Worm (Caenorhabditis elegans) whole organism, L2 larva: ENCODE results near the gene F55E10.2.

Source experiments
- C34F6.9 ChIP-seq: fragments of 150-350 bp; optimal IDR thresholded peaks from 2 replicates; lab custom pipeline; 2014; ENCODE audit warnings: missing biosample characterization, missing genetic modification characterization
- F13H6.1 ChIP-seq: sonication (generic microtip); optimal IDR thresholded peaks from 2 replicates; lab custom pipeline; 2016; ENCODE audit warnings: missing genetic modification characterization, missing compliant biosample characterization
- R02D3.7 ChIP-seq: fragments of 150-350 bp; optimal IDR thresholded peaks from 2 replicates; lab custom pipeline; 2014; ENCODE audit warnings: missing biosample characterization, missing genetic modification characterization
- Y55F3AM.14 ChIP-seq: fragments of 200-800 bp; sonication (Bioruptor generic); optimal IDR thresholded peaks from 2 replicates; lab custom pipeline; 2018; ENCODE audit warnings: mild to moderate bottlenecking, missing genetic modification characterization, missing compliant biosample characterization
- ama-1 ChIP-seq: fragments of 150-350 bp; optimal IDR thresholded peaks from 2 replicates; lab custom pipeline; 2018; ENCODE audit warnings: inconsistent platforms
- blmp-1 ChIP-seq: sonication (generic microtip); optimal IDR thresholded peaks from 2 replicates; lab custom pipeline; 2017; ENCODE audit warnings: missing genetic modification characterization, mild to moderate bottlenecking, missing compliant biosample characterization, antibody characterized with exemption, moderate library complexity; ENCODE audit not compliant: insufficient read depth
- crh-2 ChIP-seq: sonication (generic microtip); optimal IDR thresholded peaks from 2 replicates; lab custom pipeline; 2017; ENCODE audit warnings: missing biosample characterization, missing genetic modification characterization
- dmd-4 ChIP-seq: sonication (generic microtip); optimal IDR thresholded peaks from 2 replicates; lab custom pipeline; 2017; ENCODE audit warnings: missing biosample characterization, missing genetic modification characterization
- egl-27 ChIP-seq: sonication (generic microtip); optimal IDR thresholded peaks from 3 replicates; lab custom pipeline; 2017; ENCODE audit warnings: missing biosample characterization, missing genetic modification reagents, missing genetic modification characterization
- elt-1 ChIP-seq: fragments of 150-350 bp; optimal IDR thresholded peaks from 2 replicates; lab custom pipeline; 2014; ENCODE audit warnings: missing biosample characterization, missing genetic modification characterization
- fos-1 ChIP-seq: fragments of 150-350 bp; optimal IDR thresholded peaks from 2 replicates; lab custom pipeline; 2014; ENCODE audit warnings: missing biosample characterization, missing genetic modification characterization
- gmeb-1 ChIP-seq: fragments of 150-350 bp; optimal IDR thresholded peaks from 2 replicates; lab custom pipeline; 2014; ENCODE audit warnings: missing biosample characterization, missing genetic modification characterization
- lin-39 ChIP-seq: fragments of 150-350 bp; optimal IDR thresholded peaks from 2 replicates; lab custom pipeline; 2014; ENCODE audit warnings: missing biosample characterization, missing genetic modification reagents, missing genetic modification characterization
- mab-5 ChIP-seq: fragments of 150-350 bp; optimal IDR thresholded peaks from 2 replicates; lab custom pipeline; 2014; ENCODE audit warnings: missing biosample characterization, missing genetic modification characterization
- mbf-1 ChIP-seq: sonication (generic microtip); optimal IDR thresholded peaks from 2 replicates; lab custom pipeline; 2017; ENCODE audit warnings: missing biosample characterization, missing genetic modification characterization
- mdl-1 ChIP-seq, 2 experiments: fragments of 150-350 bp in 1 of 2; sonication (generic microtip) in 1 of 2; optimal IDR thresholded peaks; 2 replicates each; lab custom pipeline; 2017; ENCODE audit warnings: missing biosample characterization in 2 of 2, missing genetic modification characterization in 2 of 2
- nhr-10 ChIP-seq: sonication (generic microtip); optimal IDR thresholded peaks from 2 replicates; lab custom pipeline; 2017; ENCODE audit warnings: missing biosample characterization, missing genetic modification characterization
- nhr-12 ChIP-seq: fragments of 150-350 bp; optimal IDR thresholded peaks from 2 replicates; lab custom pipeline; 2014; ENCODE audit warnings: missing biosample characterization, missing genetic modification characterization
- nhr-129 ChIP-seq: fragments of 150-350 bp; optimal IDR thresholded peaks from 2 replicates; lab custom pipeline; 2014; ENCODE audit warnings: missing biosample characterization, missing genetic modification characterization
- nhr-23 ChIP-seq: fragments of 150-350 bp; optimal IDR thresholded peaks from 2 replicates; lab custom pipeline; 2014; ENCODE audit warnings: missing biosample characterization, missing genetic modification reagents, missing genetic modification characterization
- nhr-25 ChIP-seq: fragments of 150-350 bp; sonication (generic microtip); optimal IDR thresholded peaks from 3 replicates; lab custom pipeline; 2014; ENCODE audit warnings: missing biosample characterization, missing genetic modification characterization
- nhr-6 ChIP-seq: fragments of 150-350 bp; optimal IDR thresholded peaks from 2 replicates; lab custom pipeline; 2014; ENCODE audit warnings: missing biosample characterization, missing genetic modification characterization
- peb-1 ChIP-seq: fragments of 150-350 bp; optimal IDR thresholded peaks from 2 replicates; lab custom pipeline; 2014; ENCODE audit warnings: missing biosample characterization, missing genetic modification characterization
- sem-4 ChIP-seq: fragments of 150-350 bp; optimal IDR thresholded peaks from 2 replicates; lab custom pipeline; 2014; ENCODE audit warnings: missing biosample characterization, missing genetic modification reagents, missing genetic modification characterization
- skn-1 ChIP-seq: sonication (generic microtip); optimal IDR thresholded peaks from 2 replicates; lab custom pipeline; 2017; ENCODE audit warnings: missing biosample characterization, missing genetic modification characterization
- sma-9 ChIP-seq, 2 experiments: fragments of 150-350 bp in 1 of 2; sonication (generic microtip) in 1 of 2; optimal IDR thresholded peaks; 2 replicates each; lab custom pipeline; 2014 to 2016; ENCODE audit warnings: missing genetic modification characterization in 2 of 2, mild to moderate bottlenecking in 1 of 2, missing biosample characterization in 1 of 2, missing compliant biosample characterization in 1 of 2, missing genetic modification reagents in 1 of 2, moderate library complexity in 1 of 2
- snpc-4 ChIP-seq: fragments of 150-350 bp; optimal IDR thresholded peaks from 2 replicates; lab custom pipeline; 2014; ENCODE audit warnings: missing biosample characterization, missing genetic modification characterization
- unc-39 ChIP-seq: fragments of 150-350 bp; optimal IDR thresholded peaks from 2 replicates; lab custom pipeline; 2014; ENCODE audit warnings: missing biosample characterization, missing genetic modification characterization
- unc-55 ChIP-seq: fragments of 150-350 bp; sonication (generic microtip); optimal IDR thresholded peaks from 3 replicates; lab custom pipeline; 2014; ENCODE audit warnings: missing biosample characterization, missing genetic modification reagents, missing genetic modification characterization
- unc-62 ChIP-seq: fragments of 150-350 bp; optimal IDR thresholded peaks from 2 replicates; lab custom pipeline; 2014; ENCODE audit warnings: missing biosample characterization, missing genetic modification reagents, missing genetic modification characterization
- zag-1 ChIP-seq: fragments of 150-350 bp; optimal IDR thresholded peaks from 2 replicates; lab custom pipeline; 2014; ENCODE audit warnings: missing biosample characterization, missing genetic modification characterization
- ztf-1 ChIP-seq: fragments of 200-800 bp; sonication (Bioruptor generic); conservative IDR thresholded peaks from 2 replicates; pipeline ENCODE4 v1.3.6; 2022; ENCODE audit warnings: missing genetic modification characterization, missing compliant biosample characterization

F55E10.2 gene

ce11 chrX:8307600-8307999 lies 32.9 kb upstream of the F55E10.2 start, which contains the start of gene R09F10.5:
R09F10.5 (minus strand) TSS chrX:8307700.
- TF ChIP-seq sem-4 (tag; lab: Kevin White, UChicago) (peak; percentile 19), Y55F3AM.14 (no peak)

ce11 chrX:8308491-8308890 lies 32.0 kb upstream of the F55E10.2 start:
- TF ChIP-seq fos-1 (tag; lab: Kevin White, UChicago) = no peak
- TF ChIP-seq unc-62 = no peak
- TF ChIP-seq ztf-1 (GFP tag; lab: Robert Waterston, UW) = no peak
- TF ChIP-seq skn-1 (tag; lab: Kevin White, UChicago) = no peak
- TF ChIP-seq unc-55 (GFP tag; lab: Kevin White, UChicago) = peak; percentile 5
- TF ChIP-seq nhr-23 (tag; lab: Kevin White, UChicago) = no peak
- no peak for TF ChIP-seq zag-1 (tag; lab: Kevin White, UChicago)
- TF ChIP-seq R02D3.7 (tag; lab: Kevin White, UChicago) = no peak
- TF ChIP-seq lin-39 (tag; lab: Kevin White, UChicago) = peak; percentile 19
- TF ChIP-seq ama-1 = no peak
- TF ChIP-seq nhr-12 (tag; lab: Kevin White, UChicago) = no peak

DNA sequence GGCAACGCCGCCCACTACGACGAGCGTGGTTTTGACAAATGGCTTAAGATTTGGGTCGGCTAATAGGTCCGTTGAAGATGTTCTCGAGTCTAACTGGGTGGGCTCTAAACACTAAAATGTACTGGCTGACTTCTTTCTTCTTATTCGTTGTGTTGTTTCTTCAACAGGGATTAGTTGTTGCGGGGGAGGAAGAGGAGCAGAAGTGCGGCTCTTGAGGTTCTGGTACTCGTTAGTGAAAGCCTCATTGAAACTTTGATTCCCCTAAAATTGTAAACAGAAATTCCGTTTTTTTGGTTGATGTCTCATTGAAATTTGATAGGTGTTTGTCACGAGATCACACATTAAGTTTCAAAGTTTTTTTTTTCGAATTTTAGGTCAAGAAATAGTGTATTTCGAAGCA lies 29.7 kb upstream of the F55E10.2 start:
- TF ChIP-seq unc-55 (GFP tag; lab: Kevin White, UChicago) (peak; percentile 11), unc-39 (tag; lab: Kevin White, UChicago) (no peak)

ce11 chrX:8311590-8311989 lies 28.9 kb upstream of the F55E10.2 start:
- TF ChIP-seq sma-9 (GFP tag; optimal IDR thresholded peaks at IDR 0.05; lab: Kevin White, UChicago) (no peak), sma-9 (tag; optimal IDR thresholded peaks at IDR 0.05; lab: Kevin White, UChicago) (no peak), mbf-1 (no peak), Y55F3AM.14 (no peak), dmd-4 (no peak), lin-39 (tag; lab: Kevin White, UChicago) (no peak), mdl-1 (tag; optimal IDR thresholded peaks at IDR 0.05; lab: Kevin White, UChicago) (no peak), C34F6.9 (tag; lab: Kevin White, UChicago) (no peak), snpc-4 (no peak), ama-1 (no peak), crh-2 (tag; lab: Kevin White, UChicago) (no peak), nhr-25 (tag; lab: Kevin White, UChicago) (no peak), nhr-129 (tag; lab: Kevin White, UChicago) (no peak), unc-62 (no peak), mab-5 (tag; lab: Kevin White, UChicago) (no peak), blmp-1 (tag; lab: Kevin White, UChicago) (no peak), gmeb-1 (no peak), R02D3.7 (tag; lab: Kevin White, UChicago) (no peak), nhr-6 (no peak), elt-1 (tag; lab: Kevin White, UChicago) (no peak)
- TF ChIP-seq, all 48 proteins: peak for 0

DNA sequence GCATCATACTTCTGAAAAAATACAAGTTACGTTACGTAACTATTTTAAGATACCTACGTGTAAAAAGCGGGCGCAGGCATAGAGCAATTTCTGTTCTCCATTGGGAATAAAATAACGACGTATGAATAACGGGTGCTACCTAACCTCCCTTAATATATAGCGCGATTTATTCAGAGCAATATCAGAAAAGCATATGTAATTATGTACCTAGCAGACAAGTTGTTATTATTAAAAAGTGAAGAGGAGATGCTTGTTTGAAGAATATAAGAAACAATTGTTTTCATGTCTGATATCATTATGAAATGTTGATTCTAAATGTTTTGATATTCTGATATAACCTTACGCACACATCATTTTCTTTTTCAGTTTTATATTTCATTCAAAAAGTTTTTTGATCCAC lies 21.5 kb upstream of the F55E10.2 start, which contains the start of gene srh-11:
Gene srh-11, minus strand, starts transcription at position 101 of the 400 bp plus-strand sequence.
- no peak for TF ChIP-seq sem-4 (tag; lab: Kevin White, UChicago)
- TF ChIP-seq F13H6.1 (tag; lab: Kevin White, UChicago) = no peak
- no peak for TF ChIP-seq lin-39 (tag; lab: Kevin White, UChicago)
- TF ChIP-seq mdl-1 (tag; optimal IDR thresholded peaks at IDR 0.05; lab: Kevin White, UChicago) = no peak

- no peak for TF ChIP-seq zag-1 (tag; lab: Kevin White, UChicago)
- TF ChIP-seq nhr-10 (tag; lab: Kevin White, UChicago) = no peak
- no peak for TF ChIP-seq gmeb-1
- no peak for TF ChIP-seq unc-62
- no peak for TF ChIP-seq fos-1 (tag; lab: Kevin White, UChicago)
- TF ChIP-seq peb-1 (tag; lab: Kevin White, UChicago) = no peak
- TF ChIP-seq crh-2 (tag; lab: Kevin White, UChicago) = no peak
- no peak for TF ChIP-seq egl-27 (tag; lab: Kevin White, UChicago)
- TF ChIP-seq blmp-1 (tag; lab: Kevin White, UChicago) = no peak
- TF ChIP-seq sem-4 (tag; lab: Kevin White, UChicago) = no peak
- no peak for TF ChIP-seq skn-1 (tag; lab: Kevin White, UChicago)
Measured at ce11 chrX:8320889-8321288, 19.6 kb upstream of the F55E10.2 start, which contains the start of gene pqn-57. pqn-57 (minus strand) TSS chrX:8320989.
